Fruit fly (Drosophila melanogaster) whole organism, prepupa: ENCODE measurements around the gene Lrpprc2.

Source experiments
- Blimp-1 ChIP-seq: fragments of 200-800 bp; sonication (Bioruptor generic); optimal IDR thresholded peaks from 3 replicates; lab custom pipeline; 2017; ENCODE audit warnings: missing biosample characterization, missing genetic modification characterization, mild to moderate bottlenecking, moderate library complexity, missing genetic modification reagents
- CG11294 ChIP-seq: fragments of 200-800 bp; sonication (Bioruptor generic); IDR thresholded peaks from 2 replicates; pipeline ENCODE4 v1.3.6; 2022; ENCODE audit warnings: missing biosample characterization, missing genetic modification characterization
- CG11762 ChIP-seq: fragments of 200-800 bp; sonication (Bioruptor generic); optimal IDR thresholded peaks from 3 replicates; lab custom pipeline; 2016; ENCODE audit warnings: missing biosample characterization, missing genetic modification characterization; ENCODE audit not compliant: insufficient read depth
- CG15336 ChIP-seq: fragments of 200-800 bp; sonication (Bioruptor generic); IDR thresholded peaks from 2 replicates; pipeline ENCODE4 v1.3.6; 2022; ENCODE audit warnings: missing biosample characterization, missing genetic modification characterization
- CG1621 ChIP-seq: fragments of 200-800 bp; sonication (Bioruptor generic); optimal IDR thresholded peaks from 3 replicates; lab custom pipeline; 2018; ENCODE audit warnings: missing biosample characterization, mild to moderate bottlenecking, missing genetic modification characterization
- CG16779 ChIP-seq: fragments of 200-800 bp; sonication (Bioruptor generic); optimal IDR thresholded peaks from 3 replicates; lab custom pipeline; 2017; ENCODE audit warnings: missing biosample characterization, mild to moderate bottlenecking, missing genetic modification characterization
- CG3032 ChIP-seq: fragments of 200-800 bp; optimal IDR thresholded peaks from 2 replicates; lab custom pipeline; 2019; ENCODE audit warnings: missing biosample characterization, mild to moderate bottlenecking, missing genetic modification characterization, moderate library complexity
- CG31627 ChIP-seq: fragments of 200-800 bp; sonication (Bioruptor generic); optimal IDR thresholded peaks from 3 replicates; lab custom pipeline; 2016; ENCODE audit warnings: missing biosample characterization, missing genetic modification characterization
- CG34406 ChIP-seq: fragments of 200-800 bp; sonication (Bioruptor generic); optimal IDR thresholded peaks from 3 replicates; lab custom pipeline; 2016; ENCODE audit warnings: missing biosample characterization, missing genetic modification characterization
- CG3919 ChIP-seq: fragments of 200-800 bp; sonication (Bioruptor generic); optimal IDR thresholded peaks from 3 replicates; lab custom pipeline; 2016; ENCODE audit warnings: missing biosample characterization, missing genetic modification characterization
- CG4318 ChIP-seq: fragments of 200-800 bp; sonication (Bioruptor generic); optimal IDR thresholded peaks from 3 replicates; lab custom pipeline; 2017; ENCODE audit warnings: missing biosample characterization, mild to moderate bottlenecking, missing genetic modification characterization
- CG6163 ChIP-seq: fragments of 200-800 bp; sonication (Bioruptor generic); IDR thresholded peaks from 3 replicates; pipeline ENCODE4 v1.3.6; 2022; ENCODE audit warnings: missing biosample characterization, missing genetic modification characterization
- CG6276 ChIP-seq: fragments of 200-800 bp; sonication (Bioruptor generic); optimal IDR thresholded peaks from 2 replicates; lab custom pipeline; 2017; ENCODE audit warnings: missing biosample characterization, mild to moderate bottlenecking, missing genetic modification characterization
- CG6792 ChIP-seq: fragments of 200-800 bp; sonication (Bioruptor generic); optimal IDR thresholded peaks from 3 replicates; lab custom pipeline; 2016; ENCODE audit warnings: missing biosample characterization, missing genetic modification characterization
- CG6808 ChIP-seq: fragments of 200-800 bp; sonication (Bioruptor generic); optimal IDR thresholded peaks from 3 replicates; lab custom pipeline; 2017; ENCODE audit warnings: missing biosample characterization, missing genetic modification characterization, mild to moderate bottlenecking, moderate library complexity, missing genetic modification reagents
- CG6854 ChIP-seq: fragments of 200-800 bp; sonication (Bioruptor generic); optimal IDR thresholded peaks from 2 replicates; lab custom pipeline; 2017; ENCODE audit warnings: missing biosample characterization, mild to moderate bottlenecking, missing genetic modification characterization
- CG7368 ChIP-seq: fragments of 200-800 bp; sonication (Bioruptor generic); optimal IDR thresholded peaks from 3 replicates; lab custom pipeline; 2016; ENCODE audit warnings: missing biosample characterization, missing genetic modification characterization
- CG8632 ChIP-seq: fragments of 200-800 bp; sonication (Bioruptor generic); optimal IDR thresholded peaks from 3 replicates; lab custom pipeline; 2016; ENCODE audit warnings: missing biosample characterization, missing genetic modification characterization
- Eip75B ChIP-seq: fragments of 200-800 bp; sonication (Bioruptor generic); optimal IDR thresholded peaks from 3 replicates; lab custom pipeline; 2016; ENCODE audit warnings: missing biosample characterization, missing genetic modification characterization
- Eip78C ChIP-seq: fragments of 200-800 bp; sonication (Bioruptor generic); peaks from one replicate; lab custom pipeline; 2016; ENCODE audit warnings: missing biosample characterization, missing genetic modification characterization
- Eip93F ChIP-seq: fragments of 200-800 bp; sonication (Bioruptor generic); optimal IDR thresholded peaks from 2 replicates; lab custom pipeline; 2016; ENCODE audit warnings: missing biosample characterization, mild to moderate bottlenecking, missing genetic modification characterization
- Ets21C ChIP-seq: fragments of 200-800 bp; sonication (Bioruptor generic); optimal IDR thresholded peaks from 3 replicates; lab custom pipeline; 2016; ENCODE audit warnings: missing biosample characterization, missing genetic modification characterization
- Hr38 ChIP-seq: sonication (Bioruptor generic); optimal IDR thresholded peaks from 2 replicates; lab custom pipeline; 2016; ENCODE audit warnings: missing biosample characterization, missing genetic modification characterization
- Hr39 ChIP-seq: fragments of 200-800 bp; sonication (Bioruptor generic); optimal IDR thresholded peaks from 2 replicates; lab custom pipeline; 2016; ENCODE audit warnings: missing biosample characterization, missing genetic modification characterization
- Hr4 ChIP-seq: fragments of 200-800 bp; sonication (Bioruptor generic); optimal IDR thresholded peaks from 3 replicates; lab custom pipeline; 2016; ENCODE audit warnings: missing biosample characterization, missing genetic modification characterization
- Lpt ChIP-seq: fragments of 200-800 bp; sonication (Bioruptor generic); optimal IDR thresholded peaks from 3 replicates; lab custom pipeline; 2016; ENCODE audit warnings: missing biosample characterization, missing genetic modification characterization
- Met ChIP-seq: fragments of 200-800 bp; sonication (Bioruptor generic); optimal IDR thresholded peaks from 3 replicates; lab custom pipeline; 2016; ENCODE audit warnings: missing biosample characterization, missing genetic modification characterization
- OdsH ChIP-seq: fragments of 200-800 bp; sonication (Bioruptor generic); optimal IDR thresholded peaks from 3 replicates; lab custom pipeline; 2016; ENCODE audit warnings: missing biosample characterization, missing genetic modification characterization
- Sox15 ChIP-seq: fragments of 200-800 bp; sonication (Bioruptor generic); optimal IDR thresholded peaks from 3 replicates; lab custom pipeline; 2016; ENCODE audit warnings: missing biosample characterization, missing genetic modification characterization
- acj6 ChIP-seq: fragments of 200-800 bp; sonication (Bioruptor generic); optimal IDR thresholded peaks from 3 replicates; lab custom pipeline; 2016; ENCODE audit warnings: missing biosample characterization, missing genetic modification characterization
- cyc ChIP-seq: fragments of 200-800 bp; sonication (Bioruptor generic); optimal IDR thresholded peaks from 3 replicates; lab custom pipeline; 2016; ENCODE audit warnings: missing biosample characterization, missing genetic modification characterization
- dsx ChIP-seq: fragments of 200-800 bp; optimal IDR thresholded peaks from 3 replicates; lab custom pipeline; 2019; ENCODE audit warnings: missing biosample characterization, mild to moderate bottlenecking, missing genetic modification characterization, moderate library complexity; ENCODE audit not compliant: poor library complexity, severe bottlenecking
- esn ChIP-seq: fragments of 200-800 bp; sonication (Bioruptor generic); optimal IDR thresholded peaks from 2 replicates; lab custom pipeline; 2016; ENCODE audit warnings: missing biosample characterization, mild to moderate bottlenecking, missing genetic modification characterization, moderate library complexity
- fd59A ChIP-seq: fragments of 200-800 bp; sonication (Bioruptor generic); optimal IDR thresholded peaks from 2 replicates; lab custom pipeline; 2017; ENCODE audit warnings: missing biosample characterization, mild to moderate bottlenecking, missing genetic modification characterization, missing genetic modification reagents
- fd85E ChIP-seq: fragments of 200-800 bp; sonication (Bioruptor generic); optimal IDR thresholded peaks from 3 replicates; lab custom pipeline; 2016; ENCODE audit warnings: missing biosample characterization, missing genetic modification characterization
- lz ChIP-seq: fragments of 200-800 bp; sonication (Bioruptor generic); optimal IDR thresholded peaks from 3 replicates; lab custom pipeline; 2016; ENCODE audit warnings: missing biosample characterization, missing genetic modification characterization
- net ChIP-seq: fragments of 200-800 bp; sonication (Bioruptor generic); optimal IDR thresholded peaks from 3 replicates; lab custom pipeline; 2016; ENCODE audit warnings: missing biosample characterization, missing genetic modification characterization
- pdm3 ChIP-seq: fragments of 200-800 bp; sonication (Bioruptor generic); optimal IDR thresholded peaks from 3 replicates; lab custom pipeline; 2016; ENCODE audit warnings: missing biosample characterization, missing genetic modification characterization
- salr ChIP-seq, 2 experiments: fragments of 200-800 bp; sonication (Bioruptor generic); optimal IDR thresholded peaks; 3 replicates each; lab custom pipeline; 2016 to 2018; ENCODE audit warnings: missing biosample characterization in 2 of 2, missing genetic modification characterization in 2 of 2, mild to moderate bottlenecking in 1 of 2
- ss ChIP-seq, 2 experiments: fragments of 200-800 bp; sonication (Bioruptor generic); optimal IDR thresholded peaks; 2 replicates in 1 of 2; 3 replicates in 1 of 2; lab custom pipeline; 2017 to 2018; ENCODE audit warnings: mild to moderate bottlenecking in 2 of 2, missing biosample characterization in 2 of 2, missing genetic modification characterization in 2 of 2, moderate library complexity in 1 of 2
- svp ChIP-seq: fragments of 200-800 bp; sonication (Bioruptor generic); peaks from one replicate; lab custom pipeline; 2016; ENCODE audit warnings: missing biosample characterization, missing genetic modification characterization
- topi ChIP-seq: fragments of 200-800 bp; sonication (Bioruptor generic); optimal IDR thresholded peaks from 3 replicates; lab custom pipeline; 2016; ENCODE audit warnings: missing biosample characterization, missing genetic modification characterization
- vri ChIP-seq: fragments of 200-800 bp; sonication (Bioruptor generic); optimal IDR thresholded peaks from 3 replicates; lab custom pipeline; 2016; ENCODE audit warnings: missing biosample characterization, mild to moderate bottlenecking, missing genetic modification characterization

Gene Lrpprc2

dm6 chrX:1465707-1466504, 5.5 kb upstream of the Lrpprc2 start, which contains the start of the genes O-fut2 and CG14777 (continued):
- TF ChIP-seq Hr38 (GFP tag; lab: Kevin White, UChicago) (no peak), CG4318 (no peak), CG31627 (GFP tag; lab: Kevin White, UChicago) (peak; percentile 59), salr (GFP tag; optimal IDR thresholded peaks at IDR 0.05; lab: Kevin White, UChicago) (no peak), Blimp-1 (no peak), CG7368 (no peak), CG3032 (tag; lab: Kevin White, UChicago) (peak; percentile 32), Hr4 (GFP tag; lab: Kevin White, UChicago) (peak; percentile 67), Eip75B (GFP tag; lab: Kevin White, UChicago) (peak; percentile 57), OdsH (GFP tag; lab: Kevin White, UChicago) (no peak), CG8632 (GFP tag; lab: Kevin White, UChicago) (peak; percentile 32), Hr39 (peak; percentile 72), CG6808 (no peak), fd59A (peak; percentile 18), topi (GFP tag; lab: Kevin White, UChicago) (peak; percentile 53), Met (GFP tag; lab: Kevin White, UChicago) (no peak), CG1621 (tag; lab: Kevin White, UChicago) (no peak), CG6854 (GFP tag; lab: Kevin White, UChicago) (no peak), lz (GFP tag; lab: Kevin White, UChicago) (peak; percentile 51), CG6163 (GFP tag; lab: Robert Waterston, UW) (peak; percentile 69), esn (GFP tag; lab: Kevin White, UChicago) (peak; percentile 69), pdm3 (GFP tag; lab: Kevin White, UChicago) (peak; percentile 81), CG6792 (GFP tag; lab: Kevin White, UChicago) (peak; percentile 54), cyc (GFP tag; lab: Kevin White, UChicago) (peak; percentile 47), CG15336 (GFP tag; lab: Robert Waterston, UW) (peak; percentile 75), vri (GFP tag; lab: Kevin White, UChicago) (no peak), CG34406 (GFP tag; lab: Kevin White, UChicago) (peak; percentile 54), CG11762 (peak; percentile 13), CG6276 (GFP tag; lab: Kevin White, UChicago) (no peak)

- TF ChIP-seq CG3032 (tag; lab: Kevin White, UChicago) (no peak), acj6 (no peak), Lpt (no peak), net (GFP tag; lab: Kevin White, UChicago) (no peak), CG11762 (no peak), dsx (GFP tag; lab: Kevin White, UChicago) (no peak), CG11294 (GFP tag; lab: Robert Waterston, UW) (no peak), Eip93F (GFP tag; lab: Kevin White, UChicago) (no peak), CG16779 (tag; lab: Kevin White, UChicago) (no peak)
These were observed 3.6 kb upstream of the Lrpprc2 start, which contains the start of gene Ns3 for dm6 chrX:1464033-1464432. TSS of gene Ns3 (minus strand) at chrX:1464220.

dm6 chrX:1461544-1461943, 1.1 kb upstream of the Lrpprc2 start, which contains the start of gene CG14787:
TSS of gene CG14787 (minus strand) at chrX:1461676.
- TF ChIP-seq CG3919 (GFP tag; lab: Kevin White, UChicago) (no peak), Eip78C (GFP tag; lab: Kevin White, UChicago) (peak; percentile 66), Ets21C (no peak), ss (GFP tag; optimal IDR thresholded peaks at IDR 0.05; lab: Kevin White, UChicago) (peak; percentile 60 to 67), CG6808 (peak; percentile 21), fd85E (GFP tag; lab: Kevin White, UChicago) (no peak), svp (peak; percentile 88), Sox15 (GFP tag; lab: Kevin White, UChicago) (no peak), CG15336 (GFP tag; lab: Robert Waterston, UW) (no peak), acj6 (no peak)
